Worm (Caenorhabditis elegans): ENCODE measurements around the gene F58A3.4.

- TF ChIP-seq fkh-10 (GFP tag; optimal IDR thresholded peaks at IDR 0.05): no peak
- TF ChIP-seq pha-4 (tag; optimal IDR thresholded peaks at IDR 0.05): no peak
- no peak for TF ChIP-seq nhr-11 (tag; optimal IDR thresholded peaks at IDR 0.05)
- no peak for TF ChIP-seq madf-2 (tag; optimal IDR thresholded peaks at IDR 0.05)
- TF ChIP-seq ceh-45 (GFP tag; IDR thresholded peaks at IDR 0.05): no peak
Measured at ce11 chrX:11008052-11008451, 2.4 kb downstream of the F58A3.4 start, which contains the start of gene del-5.
